Fruit fly (Drosophila melanogaster) whole organism, pupa: ENCODE data around the gene CG15382.

Experiments used
- CG10348 ChIP-seq: fragments of 200-800 bp; sonication (Bioruptor generic); IDR thresholded peaks from 2 replicates; pipeline ENCODE4 v1.3.6; 2022; ENCODE audit warnings: missing biosample characterization, missing genetic modification characterization
- CG32121 ChIP-seq: fragments of 200-800 bp; sonication (Bioruptor generic); IDR thresholded peaks from 2 replicates; pipeline ENCODE4 v1.3.6; 2022; ENCODE audit warnings: missing biosample characterization, missing genetic modification characterization
- CG34367 ChIP-seq: fragments of 200-800 bp; sonication (Bioruptor generic); optimal IDR thresholded peaks from 2 replicates; lab custom pipeline; 2018; ENCODE audit warnings: missing biosample characterization, mild to moderate bottlenecking, missing genetic modification characterization
- CG9948 ChIP-seq: fragments of 200-800 bp; sonication (Bioruptor generic); optimal IDR thresholded peaks from 2 replicates; lab custom pipeline; 2018; ENCODE audit warnings: missing biosample characterization, mild to moderate bottlenecking, missing genetic modification characterization, moderate library complexity
- D1 ChIP-seq: fragments of 200-800 bp; sonication (Bioruptor generic); optimal IDR thresholded peaks from 2 replicates; lab custom pipeline; 2018; ENCODE audit warnings: missing biosample characterization, mild to moderate bottlenecking, missing genetic modification characterization, moderate library complexity
- EcR ChIP-seq: fragments of 200-800 bp; sonication (Bioruptor generic); optimal IDR thresholded peaks from 3 replicates; lab custom pipeline; 2019; ENCODE audit warnings: missing biosample characterization, missing genetic modification characterization, mild to moderate bottlenecking, moderate library complexity, missing genetic modification reagents
- fd96Ca ChIP-seq: fragments of 200-800 bp; sonication (Bioruptor generic); IDR thresholded peaks from 3 replicates; pipeline ENCODE4 v1.3.6; 2022; ENCODE audit warnings: missing biosample characterization, missing genetic modification characterization
- gl ChIP-seq: fragments of 200-800 bp; sonication (Bioruptor generic); optimal IDR thresholded peaks from 2 replicates; lab custom pipeline; 2018; ENCODE audit warnings: missing biosample characterization, mild to moderate bottlenecking, missing genetic modification characterization

dm6 chr2L:2190684-2191083, 35.1 kb downstream of the CG15382 start:
- TF ChIP-seq CG32121 (GFP tag; lab: Robert Waterston, UW) (no peak), EcR (GFP tag; lab: Kevin White, UChicago) (no peak), CG10348 (no peak), CG9948 (tag; lab: Kevin White, UChicago) (no peak), fd96Ca (GFP tag; lab: Robert Waterston, UW) (no peak), D1 (tag; lab: Kevin White, UChicago) (no peak), CG34367 (tag; lab: Kevin White, UChicago) (no peak), gl (tag; lab: Kevin White, UChicago) (no peak)
